Fruit fly (Drosophila melanogaster): ENCODE results near the gene CG14384.
A peak's percentile ranks its signal among the peaks of the same experiment; 100 is the strongest.

Gene CG14384

DNA sequence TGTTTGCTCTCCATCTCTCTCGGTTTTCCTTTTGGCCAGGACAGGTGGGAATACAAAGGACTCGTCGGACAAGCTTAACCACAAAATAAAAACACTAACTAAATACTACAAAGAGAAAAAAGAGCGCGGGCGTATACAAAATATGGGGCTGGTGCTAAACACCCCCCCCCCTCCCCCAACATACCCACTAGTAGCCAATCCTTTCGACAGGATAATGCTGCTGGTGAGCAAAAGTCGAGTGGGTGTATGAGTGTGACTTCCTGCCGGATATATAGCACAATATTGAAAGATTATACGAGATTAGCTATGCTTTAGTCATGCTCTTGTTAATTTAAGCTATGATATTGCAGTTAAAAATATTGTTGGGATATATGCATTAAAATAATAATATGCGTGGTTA lies 7.7 kb upstream of the CG14384 start:
- TF ChIP-seq usp (GFP tag; optimal IDR thresholded peaks at IDR 0.05) (no peak), psq (optimal IDR thresholded peaks at IDR 0.05) (no peak), pan (optimal IDR thresholded peaks at IDR 0.05) (no peak), Dll (optimal IDR thresholded peaks at IDR 0.05) (no peak), EcR (GFP tag; optimal IDR thresholded peaks at IDR 0.05) (no peak), CG8478 (optimal IDR thresholded peaks at IDR 0.05) (no peak)

DNA sequence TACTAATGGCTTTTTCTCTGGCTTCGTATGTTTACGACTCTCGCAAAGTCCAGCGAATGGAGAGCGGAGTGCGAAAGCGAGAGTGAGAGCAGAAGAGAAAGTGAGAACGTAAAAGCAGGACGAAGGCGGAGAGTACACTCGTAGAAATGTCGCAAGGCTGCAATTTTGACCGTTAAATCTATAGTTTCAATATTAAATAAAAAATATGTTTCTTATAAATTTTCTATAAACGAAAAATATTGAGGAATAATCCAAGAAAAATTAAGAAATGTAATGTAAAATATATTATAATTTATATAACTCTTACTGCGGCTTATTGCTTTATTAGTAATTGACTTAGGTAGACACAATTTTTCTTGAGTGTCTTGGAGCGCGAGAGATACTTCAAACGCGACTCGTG lies 6.9 kb upstream of the CG14384 start:
- no peak for TF ChIP-seq usp (GFP tag; optimal IDR thresholded peaks at IDR 0.05)
- no peak for TF ChIP-seq Dll (optimal IDR thresholded peaks at IDR 0.05)
- no peak for TF ChIP-seq psq (optimal IDR thresholded peaks at IDR 0.05)
- no peak for TF ChIP-seq EcR (GFP tag; optimal IDR thresholded peaks at IDR 0.05)
- TF ChIP-seq pan (optimal IDR thresholded peaks at IDR 0.05): no peak
- no peak for TF ChIP-seq CG8478 (optimal IDR thresholded peaks at IDR 0.05)

DNA sequence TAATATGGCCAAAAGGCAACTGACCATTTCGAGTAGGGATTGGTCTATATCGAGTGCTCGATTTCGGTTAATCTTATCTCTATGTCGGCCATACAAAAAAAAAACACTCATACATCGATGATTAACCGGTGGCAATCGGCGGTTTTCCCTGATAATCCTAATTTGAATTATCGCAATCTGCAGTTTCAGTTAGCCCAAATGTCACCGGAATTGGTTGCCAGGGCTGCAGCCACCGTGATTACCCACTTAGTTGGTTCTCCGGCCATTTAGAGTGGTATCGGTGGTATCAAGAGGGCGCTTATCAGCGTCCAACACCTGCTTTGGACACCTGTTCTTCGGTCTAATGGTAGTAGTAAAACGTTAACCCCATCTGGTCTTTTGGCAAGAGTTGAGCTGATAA lies 4.6 kb upstream of the CG14384 start:
- TF ChIP-seq Dll (optimal IDR thresholded peaks at IDR 0.05) (no peak), usp (GFP tag; optimal IDR thresholded peaks at IDR 0.05) (no peak), CG8478 (optimal IDR thresholded peaks at IDR 0.05) (no peak), pan (optimal IDR thresholded peaks at IDR 0.05) (no peak), psq (optimal IDR thresholded peaks at IDR 0.05) (no peak), EcR (GFP tag; optimal IDR thresholded peaks at IDR 0.05) (no peak)

DNA sequence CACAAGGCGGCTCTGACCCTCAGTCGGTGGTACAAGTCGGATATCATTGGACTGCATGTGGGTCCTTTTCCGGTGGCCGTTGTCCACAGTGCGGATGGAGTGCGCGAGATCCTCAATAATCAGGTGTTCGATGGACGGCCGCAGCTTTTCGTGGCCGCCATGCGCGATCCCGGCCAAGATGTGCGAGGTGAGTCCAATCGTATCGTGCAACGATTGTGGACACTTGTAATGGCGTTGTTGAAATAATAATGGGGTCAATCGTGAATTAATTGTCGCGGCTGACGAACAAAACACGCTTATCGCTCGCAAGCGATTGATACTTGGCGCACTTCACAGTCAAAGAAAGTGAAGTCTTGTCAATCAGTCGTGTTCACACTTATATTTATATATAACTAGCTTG lies 3.5 kb downstream of the CG14384 start:
- TF ChIP-seq psq (optimal IDR thresholded peaks at IDR 0.05) (no peak), CG8478 (optimal IDR thresholded peaks at IDR 0.05) (no peak)

DNA sequence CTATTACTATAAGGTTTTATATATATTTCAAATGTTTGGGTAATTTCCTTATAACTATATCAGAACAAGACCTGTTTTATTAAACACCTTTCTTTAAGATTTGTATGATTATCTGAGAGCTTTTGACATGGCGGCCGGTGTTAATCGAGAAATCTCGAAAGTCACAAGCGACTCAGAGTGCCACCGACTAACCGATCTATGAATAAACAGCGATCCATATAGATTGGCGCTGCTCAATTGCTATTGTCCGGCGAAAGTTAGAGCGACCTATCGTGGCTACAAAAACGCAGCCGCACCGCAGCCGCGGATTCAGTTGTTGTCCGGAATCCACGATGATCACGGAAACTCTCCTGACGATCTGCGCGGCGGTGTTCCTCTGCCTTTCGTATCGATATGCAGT lies 4.0 kb downstream of the CG14384 start, which contains the start of gene Cyp304a1:
Cyp304a1 (plus strand) TSS at position 301 of the 400 bp plus-strand sequence.
- TF ChIP-seq psq (optimal IDR thresholded peaks at IDR 0.05) (no peak), usp (GFP tag; optimal IDR thresholded peaks at IDR 0.05) (no peak), pan (optimal IDR thresholded peaks at IDR 0.05) (no peak), Dll (optimal IDR thresholded peaks at IDR 0.05) (no peak), EcR (GFP tag; optimal IDR thresholded peaks at IDR 0.05) (no peak), CG8478 (optimal IDR thresholded peaks at IDR 0.05) (no peak)

DNA sequence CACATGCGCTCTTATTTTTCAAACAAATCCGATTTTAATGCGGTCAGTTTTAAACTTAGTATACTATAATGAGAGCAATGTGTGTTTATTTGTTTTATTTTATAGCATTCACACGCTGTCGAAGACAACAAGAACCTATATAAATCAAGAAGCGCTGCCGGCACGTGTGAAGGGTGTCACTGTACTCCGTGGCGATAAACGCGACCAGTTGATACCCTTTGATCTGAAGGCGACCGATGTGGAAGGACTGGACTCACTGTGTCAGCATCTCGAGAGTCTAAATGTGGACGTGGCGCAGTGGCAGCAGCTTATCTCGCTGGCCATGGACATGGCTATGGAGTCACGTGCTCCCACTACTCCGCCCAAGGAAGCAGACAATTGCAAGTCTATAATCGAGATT lies 4.9 kb downstream of the CG14384 start:
- TF ChIP-seq Dll (optimal IDR thresholded peaks at IDR 0.05) (no peak), pan (optimal IDR thresholded peaks at IDR 0.05) (no peak), CG8478 (optimal IDR thresholded peaks at IDR 0.05) (no peak), psq (optimal IDR thresholded peaks at IDR 0.05) (no peak), EcR (GFP tag; optimal IDR thresholded peaks at IDR 0.05) (no peak), usp (GFP tag; optimal IDR thresholded peaks at IDR 0.05) (no peak)

DNA sequence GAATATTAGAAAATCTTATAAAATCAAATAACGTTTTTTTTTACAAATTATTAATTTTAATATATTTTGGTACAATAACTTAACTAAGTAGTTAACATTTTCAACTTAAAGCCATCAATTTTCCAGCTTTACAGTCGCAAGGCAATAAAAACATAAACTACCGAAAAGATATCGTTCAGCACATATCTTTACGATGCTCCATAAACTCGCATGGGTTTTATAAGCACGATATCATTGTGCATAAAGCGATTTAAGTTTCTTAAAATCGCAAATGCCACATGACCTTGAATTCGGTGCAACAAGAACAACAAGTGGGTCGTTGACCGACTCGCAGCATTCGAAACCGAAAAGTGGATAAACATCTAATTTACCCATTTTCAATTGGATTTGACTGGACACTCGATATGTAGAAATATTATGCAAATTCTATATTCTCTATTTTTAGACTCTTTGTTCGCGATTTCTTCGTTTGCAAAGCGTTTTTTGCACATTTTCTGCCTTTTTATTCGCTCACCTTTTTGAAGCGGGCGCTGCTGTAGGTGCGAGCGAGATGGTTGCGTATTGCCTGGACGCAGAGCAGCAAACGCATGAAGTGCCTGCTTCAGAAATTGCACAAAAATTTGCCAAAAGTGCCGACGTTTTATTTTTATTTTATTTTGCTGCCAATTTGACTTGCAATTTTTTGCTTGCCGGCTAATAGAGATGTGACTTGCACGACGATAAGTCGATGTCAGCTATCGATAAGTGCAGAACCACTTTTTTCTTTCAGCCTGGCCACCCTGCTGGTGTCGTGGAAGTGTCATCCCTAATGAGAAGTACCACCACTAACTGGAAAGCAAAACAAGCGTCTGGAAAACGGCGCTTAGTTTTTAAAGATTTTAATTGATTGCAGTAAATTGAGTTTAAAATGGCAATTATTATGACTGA lies 6.3 kb downstream of the CG14384 start, which contains the start of gene Spc25:
Spc25 (plus strand) TSS at position 817 of the 927 bp plus-strand sequence.
- TF ChIP-seq psq (optimal IDR thresholded peaks at IDR 0.05) (no peak), pan (optimal IDR thresholded peaks at IDR 0.05) (no peak), EcR (GFP tag; optimal IDR thresholded peaks at IDR 0.05) (peak; percentile 54 to 84), CG8478 (optimal IDR thresholded peaks at IDR 0.05) (no peak), Dll (optimal IDR thresholded peaks at IDR 0.05) (no peak), usp (GFP tag; optimal IDR thresholded peaks at IDR 0.05) (no peak)

DNA sequence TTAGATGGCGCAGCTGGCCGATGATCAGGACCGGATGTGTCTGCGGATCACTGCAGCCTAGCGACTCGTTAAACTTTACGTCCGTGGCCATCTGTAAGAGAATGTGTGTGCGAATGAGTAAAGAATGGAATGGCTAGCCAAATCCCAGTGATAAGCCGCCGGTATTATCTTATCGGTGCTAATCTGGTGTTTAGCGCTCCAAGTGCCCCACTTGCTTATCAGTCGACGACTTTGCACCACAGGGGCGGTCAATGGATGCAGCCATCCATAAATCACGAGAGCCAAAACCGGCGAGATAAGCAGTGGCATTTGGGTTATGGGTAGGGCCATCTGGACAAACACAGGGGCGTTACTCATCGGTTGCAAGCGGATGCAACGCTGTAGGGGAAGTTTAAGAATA lies 7.3 kb downstream of the CG14384 start:
- no peak for TF ChIP-seq EcR (GFP tag; optimal IDR thresholded peaks at IDR 0.05)
- no peak for TF ChIP-seq CG8478 (optimal IDR thresholded peaks at IDR 0.05)
- no peak for TF ChIP-seq usp (GFP tag; optimal IDR thresholded peaks at IDR 0.05)
- no peak for TF ChIP-seq psq (optimal IDR thresholded peaks at IDR 0.05)
- TF ChIP-seq Dll (optimal IDR thresholded peaks at IDR 0.05): no peak
- TF ChIP-seq pan (optimal IDR thresholded peaks at IDR 0.05): no peak

DNA sequence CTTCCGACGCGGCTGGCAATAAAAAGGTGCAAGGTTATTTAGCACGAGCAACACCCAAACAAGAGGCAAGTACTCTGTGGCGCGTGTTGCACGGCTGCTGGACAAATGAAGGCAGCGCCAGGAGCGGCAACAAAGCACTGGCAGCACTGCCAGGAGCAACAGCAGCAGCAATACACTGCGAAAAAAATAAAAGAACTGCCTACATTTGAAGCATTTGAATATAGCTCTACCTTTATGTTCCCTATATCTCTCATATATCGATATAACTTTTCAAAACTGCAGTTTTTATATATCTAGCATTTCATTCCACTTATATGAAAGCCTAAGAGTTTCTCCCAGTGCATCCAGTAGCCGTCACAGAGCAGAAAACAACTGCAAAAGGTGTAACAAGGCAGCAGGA lies 10.1 kb downstream of the CG14384 start:
- TF ChIP-seq pan (optimal IDR thresholded peaks at IDR 0.05): no peak
- no peak for TF ChIP-seq usp (GFP tag; optimal IDR thresholded peaks at IDR 0.05)
- no peak for TF ChIP-seq Dll (optimal IDR thresholded peaks at IDR 0.05)
- TF ChIP-seq CG8478 (optimal IDR thresholded peaks at IDR 0.05): no peak

Data from whole organism.